Fruit fly (Drosophila melanogaster): Measurements from ENCODE around the gene BoYb.

Gene BoYb

dm6 chr3L:22945264-22945941 is 43.7 kb downstream of the BoYb start, which contains the start of gene Mes2 (continued):
- no peak for TF ChIP-seq Hr51 (GFP tag; optimal IDR thresholded peaks at IDR 0.05)
- TF ChIP-seq slbo (GFP tag; IDR thresholded peaks at IDR 0.05) = no peak
- peak; percentile 33 for TF ChIP-seq pfk (GFP tag; optimal IDR thresholded peaks at IDR 0.05)
- no peak for TF ChIP-seq GATAe (GFP tag; conservative IDR thresholded peaks at IDR 0.05)
- peak; percentile 49 for TF ChIP-seq ewg (GFP tag; optimal IDR thresholded peaks at IDR 0.05)
- no peak for TF ChIP-seq Six4 (GFP tag; optimal IDR thresholded peaks at IDR 0.05)
- TF ChIP-seq p53 (GFP tag; optimal IDR thresholded peaks at IDR 0.05) = no peak
- no peak for TF ChIP-seq danr (GFP tag; IDR thresholded peaks at IDR 0.05)
- TF ChIP-seq ara (GFP tag; IDR thresholded peaks at IDR 0.05) = no peak
- no peak for TF ChIP-seq CG18764 (GFP tag; optimal IDR thresholded peaks at IDR 0.05)
- TF ChIP-seq CoRest (tag; optimal IDR thresholded peaks at IDR 0.05) = peak; percentile 22
- TF ChIP-seq CG34376 (GFP tag; optimal IDR thresholded peaks at IDR 0.05) = peak; percentile 37
- no peak for TF ChIP-seq Optix (GFP tag; IDR thresholded peaks at IDR 0.05)
- 0 out of 3 replicates have a peak, but pooled peaks have one; percentile 21 for TF ChIP-seq CG6791 (GFP tag; IDR thresholded peaks at IDR 0.05; ENCODE audit: partially characterized antibody)
- 0 out of 2 replicates have a peak, but pooled peaks have one; percentile 15 for TF ChIP-seq CG11696 (GFP tag; IDR thresholded peaks at IDR 0.05)
- no peak for TF ChIP-seq Usf (GFP tag; optimal IDR thresholded peaks at IDR 0.05)
- peak; percentile 50; the same call in 1 of the 2 replicates for TF ChIP-seq CG4360 (GFP tag; IDR thresholded peaks at IDR 0.05)
- no peak for TF ChIP-seq CG13624 (GFP tag; optimal IDR thresholded peaks at IDR 0.05)
- TF ChIP-seq CG13296 (GFP tag; optimal IDR thresholded peaks at IDR 0.05) = no peak
- TF ChIP-seq tll (GFP tag; optimal IDR thresholded peaks at IDR 0.05) = peak in 1 of 2 experiments; percentile 25
- TF ChIP-seq Opbp (GFP tag; IDR thresholded peaks at IDR 0.05; ENCODE audit: partially characterized antibody) = peak; percentile 26; the same call in 1 of the 3 replicates
- TF ChIP-seq pros (GFP tag; optimal IDR thresholded peaks at IDR 0.05) = peak; percentile 95
- TF ChIP-seq pum (GFP tag; optimal IDR thresholded peaks at IDR 0.05) = no peak
- no peak for TF ChIP-seq Meics (GFP tag; optimal IDR thresholded peaks at IDR 0.05)
- TF ChIP-seq C15 (GFP tag; IDR thresholded peaks at IDR 0.05) = no peak
- TF ChIP-seq amos (GFP tag; IDR thresholded peaks at IDR 0.05; ENCODE audit: partially characterized antibody) = no peak
- no peak for TF ChIP-seq CG9817 (tag; optimal IDR thresholded peaks at IDR 0.05)
- TF ChIP-seq CG15479 (GFP tag; optimal IDR thresholded peaks at IDR 0.05) = peak; percentile 96
- peak; percentile 81 for TF ChIP-seq cg (GFP tag; optimal IDR thresholded peaks at IDR 0.05)
- peak; percentile 16 for TF ChIP-seq CG5180 (GFP tag; optimal IDR thresholded peaks at IDR 0.05)
- peak; percentile 24; the same call in 1 of the 2 replicates for TF ChIP-seq vvl (GFP tag; IDR thresholded peaks at IDR 0.05)
- TF ChIP-seq CG7839 (tag; optimal IDR thresholded peaks at IDR 0.05) = no peak
- no peak for TF ChIP-seq Gug (GFP tag; IDR thresholded peaks at IDR 0.05)
- TF ChIP-seq gfzf (GFP tag; optimal IDR thresholded peaks at IDR 0.05) = no peak

dm6 chr3L:22947993-22948954 is 46.6 kb downstream of the BoYb start:
- peak; percentile 3 for TF ChIP-seq CG10209 (GFP tag; optimal IDR thresholded peaks at IDR 0.05)
- TF ChIP-seq CG13894 (tag; optimal IDR thresholded peaks at IDR 0.05) = peak; percentile 21
- TF ChIP-seq chm (GFP tag; IDR thresholded peaks at IDR 0.05) = 0 out of 2 replicates have a peak, but pooled peaks have one; percentile 22
- peak; percentile 95 for TF ChIP-seq twi (tag; optimal IDR thresholded peaks at IDR 0.05)
- peak; percentile 64 for TF ChIP-seq sna (GFP tag; IDR thresholded peaks at IDR 0.05; ENCODE audit: partially characterized antibody)
- peak in 1 of 2 experiments; percentile 98 for TF ChIP-seq Pdp1 (GFP tag; optimal IDR thresholded peaks at IDR 0.05)
- TF ChIP-seq Mes4 (GFP tag; optimal IDR thresholded peaks at IDR 0.05) = no peak
- TF ChIP-seq Antp (GFP tag; optimal IDR thresholded peaks at IDR 0.05) = no peak
- TF ChIP-seq CG6272 (GFP tag; IDR thresholded peaks at IDR 0.05) = no peak
- TF ChIP-seq CG15479 (GFP tag; optimal IDR thresholded peaks at IDR 0.05) = peak; percentile 27
- TF ChIP-seq Dad (GFP tag; optimal IDR thresholded peaks at IDR 0.05) = no peak
- peak; percentile 12 for TF ChIP-seq CG11723 (GFP tag; optimal IDR thresholded peaks at IDR 0.05)
- TF ChIP-seq CG30403 (GFP tag; optimal IDR thresholded peaks at IDR 0.05) = no peak
- TF ChIP-seq dan (GFP tag; IDR thresholded peaks at IDR 0.05) = no peak

Data from whole organism, embryonic.